Fruit fly (Drosophila melanogaster): ENCODE data around the gene NijA.

DNA sequence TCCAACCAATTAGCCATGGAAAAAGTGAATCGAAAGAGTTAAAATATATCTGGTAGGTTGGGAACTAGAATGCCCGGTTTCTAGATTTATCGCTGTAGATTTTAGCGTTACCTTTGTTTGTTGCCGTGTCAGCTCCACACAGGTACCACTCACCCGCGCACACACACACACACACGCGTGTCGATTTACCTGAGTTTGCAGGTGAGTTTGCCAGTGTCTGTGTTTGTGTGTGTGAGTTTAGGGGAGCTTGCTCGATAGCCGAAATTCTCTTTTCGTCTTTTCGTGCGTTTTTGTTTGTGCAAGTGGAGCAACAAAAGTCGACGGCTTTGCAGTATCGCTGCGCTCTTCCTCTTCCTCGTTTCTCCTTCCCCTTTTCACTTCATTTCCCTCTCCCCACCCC lies 29.3 kb downstream of the NijA start:
- TF ChIP-seq CG12744 (GFP tag; optimal IDR thresholded peaks at IDR 0.05) (no peak), CG10274 (GFP tag; optimal IDR thresholded peaks at IDR 0.05) (no peak), gcm (GFP tag; optimal IDR thresholded peaks at IDR 0.05) (no peak), shn (GFP tag; optimal IDR thresholded peaks at IDR 0.05) (no peak), ase (GFP tag; IDR thresholded peaks at IDR 0.05) (no peak), Hmr (GFP tag; optimal IDR thresholded peaks at IDR 0.05) (no peak), rib (GFP tag; IDR thresholded peaks at IDR 0.05) (no peak), jumu (GFP tag; optimal IDR thresholded peaks at IDR 0.05) (no peak), CG7987 (GFP tag; optimal IDR thresholded peaks at IDR 0.05) (no peak), bbx (GFP tag; IDR thresholded peaks at IDR 0.05; ENCODE audit: partially characterized antibody) (peak; percentile 31; the same call in 1 of the 2 replicates), CG12299 (tag; optimal IDR thresholded peaks at IDR 0.05) (no peak), Ada2b (GFP tag; IDR thresholded peaks at IDR 0.05) (no peak)
